Fruit fly (Drosophila melanogaster) whole organism, prepupa: ENCODE measurements around the gene CycB3.

Source experiments
- Blimp-1 ChIP-seq: fragments of 200-800 bp; sonication (Bioruptor generic); optimal IDR thresholded peaks from 3 replicates; lab custom pipeline; 2017; ENCODE audit warnings: missing biosample characterization, missing genetic modification characterization, mild to moderate bottlenecking, moderate library complexity, missing genetic modification reagents
- CG10631 ChIP-seq: fragments of 200-800 bp; sonication (Bioruptor generic); optimal IDR thresholded peaks from 2 replicates; lab custom pipeline; 2016; ENCODE audit warnings: missing biosample characterization, missing genetic modification characterization
- CG10669 ChIP-seq: fragments of 200-800 bp; sonication (Bioruptor generic); optimal IDR thresholded peaks from 3 replicates; lab custom pipeline; 2018; ENCODE audit warnings: missing biosample characterization, mild to moderate bottlenecking, missing genetic modification characterization, moderate library complexity
- CG11294 ChIP-seq: fragments of 200-800 bp; sonication (Bioruptor generic); IDR thresholded peaks from 2 replicates; pipeline ENCODE4 v1.3.6; 2022; ENCODE audit warnings: missing biosample characterization, missing genetic modification characterization
- CG11762 ChIP-seq: fragments of 200-800 bp; sonication (Bioruptor generic); optimal IDR thresholded peaks from 3 replicates; lab custom pipeline; 2016; ENCODE audit warnings: missing biosample characterization, missing genetic modification characterization; ENCODE audit not compliant: insufficient read depth
- CG11902 ChIP-seq: fragments of 200-800 bp; sonication (Bioruptor generic); optimal IDR thresholded peaks from 3 replicates; lab custom pipeline; 2016; ENCODE audit warnings: missing biosample characterization, missing genetic modification characterization
- CG1621 ChIP-seq: fragments of 200-800 bp; sonication (Bioruptor generic); optimal IDR thresholded peaks from 3 replicates; lab custom pipeline; 2018; ENCODE audit warnings: missing biosample characterization, mild to moderate bottlenecking, missing genetic modification characterization
- CG16779 ChIP-seq: fragments of 200-800 bp; sonication (Bioruptor generic); optimal IDR thresholded peaks from 3 replicates; lab custom pipeline; 2017; ENCODE audit warnings: missing biosample characterization, mild to moderate bottlenecking, missing genetic modification characterization
- CG31627 ChIP-seq: fragments of 200-800 bp; sonication (Bioruptor generic); optimal IDR thresholded peaks from 3 replicates; lab custom pipeline; 2016; ENCODE audit warnings: missing biosample characterization, missing genetic modification characterization
- CG32006 ChIP-seq: fragments of 200-800 bp; sonication (Bioruptor generic); optimal IDR thresholded peaks from 3 replicates; lab custom pipeline; 2017; ENCODE audit warnings: missing biosample characterization, mild to moderate bottlenecking, missing genetic modification characterization
- CG34406 ChIP-seq: fragments of 200-800 bp; sonication (Bioruptor generic); optimal IDR thresholded peaks from 3 replicates; lab custom pipeline; 2016; ENCODE audit warnings: missing biosample characterization, missing genetic modification characterization
- CG3919 ChIP-seq: fragments of 200-800 bp; sonication (Bioruptor generic); optimal IDR thresholded peaks from 3 replicates; lab custom pipeline; 2016; ENCODE audit warnings: missing biosample characterization, missing genetic modification characterization
- CG4318 ChIP-seq: fragments of 200-800 bp; sonication (Bioruptor generic); optimal IDR thresholded peaks from 3 replicates; lab custom pipeline; 2017; ENCODE audit warnings: missing biosample characterization, mild to moderate bottlenecking, missing genetic modification characterization
- CG6163 ChIP-seq: fragments of 200-800 bp; sonication (Bioruptor generic); IDR thresholded peaks from 3 replicates; pipeline ENCODE4 v1.3.6; 2022; ENCODE audit warnings: missing biosample characterization, missing genetic modification characterization
- CG6792 ChIP-seq: fragments of 200-800 bp; sonication (Bioruptor generic); optimal IDR thresholded peaks from 3 replicates; lab custom pipeline; 2016; ENCODE audit warnings: missing biosample characterization, missing genetic modification characterization
- CG6808 ChIP-seq: fragments of 200-800 bp; sonication (Bioruptor generic); optimal IDR thresholded peaks from 3 replicates; lab custom pipeline; 2017; ENCODE audit warnings: missing biosample characterization, missing genetic modification characterization, mild to moderate bottlenecking, moderate library complexity, missing genetic modification reagents
- CG7368 ChIP-seq: fragments of 200-800 bp; sonication (Bioruptor generic); optimal IDR thresholded peaks from 3 replicates; lab custom pipeline; 2016; ENCODE audit warnings: missing biosample characterization, missing genetic modification characterization
- CG8119 ChIP-seq: fragments of 200-800 bp; sonication (Bioruptor generic); IDR thresholded peaks from 3 replicates; pipeline ENCODE4 v1.3.6; 2022; ENCODE audit warnings: missing biosample characterization, missing genetic modification characterization
- CG8319 ChIP-seq: fragments of 200-800 bp; sonication (Bioruptor generic); optimal IDR thresholded peaks from 3 replicates; lab custom pipeline; 2016; ENCODE audit warnings: missing biosample characterization, missing genetic modification characterization
- CG9139 ChIP-seq: fragments of 200-800 bp; sonication (Bioruptor generic); optimal IDR thresholded peaks from 3 replicates; lab custom pipeline; 2017; ENCODE audit warnings: missing biosample characterization, mild to moderate bottlenecking, missing genetic modification characterization
- Eip75B ChIP-seq: fragments of 200-800 bp; sonication (Bioruptor generic); optimal IDR thresholded peaks from 3 replicates; lab custom pipeline; 2016; ENCODE audit warnings: missing biosample characterization, missing genetic modification characterization
- Eip78C ChIP-seq: fragments of 200-800 bp; sonication (Bioruptor generic); peaks from one replicate; lab custom pipeline; 2016; ENCODE audit warnings: missing biosample characterization, missing genetic modification characterization
- Eip93F ChIP-seq: fragments of 200-800 bp; sonication (Bioruptor generic); optimal IDR thresholded peaks from 2 replicates; lab custom pipeline; 2016; ENCODE audit warnings: missing biosample characterization, mild to moderate bottlenecking, missing genetic modification characterization
- Ets21C ChIP-seq: fragments of 200-800 bp; sonication (Bioruptor generic); optimal IDR thresholded peaks from 3 replicates; lab custom pipeline; 2016; ENCODE audit warnings: missing biosample characterization, missing genetic modification characterization
- Ets96B ChIP-seq: fragments of 200-800 bp; optimal IDR thresholded peaks from 2 replicates; lab custom pipeline; 2019; ENCODE audit warnings: missing biosample characterization, mild to moderate bottlenecking, missing genetic modification characterization, moderate library complexity
- Gug ChIP-seq: fragments of 200-800 bp; sonication (Bioruptor generic); IDR thresholded peaks from 2 replicates; pipeline ENCODE4 v1.3.6; 2022; ENCODE audit warnings: missing biosample characterization, missing genetic modification characterization
- Hr38 ChIP-seq: sonication (Bioruptor generic); optimal IDR thresholded peaks from 2 replicates; lab custom pipeline; 2016; ENCODE audit warnings: missing biosample characterization, missing genetic modification characterization
- Hr39 ChIP-seq: fragments of 200-800 bp; sonication (Bioruptor generic); optimal IDR thresholded peaks from 2 replicates; lab custom pipeline; 2016; ENCODE audit warnings: missing biosample characterization, missing genetic modification characterization
- Hr4 ChIP-seq: fragments of 200-800 bp; sonication (Bioruptor generic); optimal IDR thresholded peaks from 3 replicates; lab custom pipeline; 2016; ENCODE audit warnings: missing biosample characterization, missing genetic modification characterization
- Lpt ChIP-seq: fragments of 200-800 bp; sonication (Bioruptor generic); optimal IDR thresholded peaks from 3 replicates; lab custom pipeline; 2016; ENCODE audit warnings: missing biosample characterization, missing genetic modification characterization
- Met ChIP-seq: fragments of 200-800 bp; sonication (Bioruptor generic); optimal IDR thresholded peaks from 3 replicates; lab custom pipeline; 2016; ENCODE audit warnings: missing biosample characterization, missing genetic modification characterization
- OdsH ChIP-seq: fragments of 200-800 bp; sonication (Bioruptor generic); optimal IDR thresholded peaks from 3 replicates; lab custom pipeline; 2016; ENCODE audit warnings: missing biosample characterization, missing genetic modification characterization
- Smox ChIP-seq: fragments of 200-800 bp; sonication (Bioruptor generic); optimal IDR thresholded peaks from 3 replicates; lab custom pipeline; 2016; ENCODE audit warnings: missing biosample characterization, missing genetic modification characterization
- Sox102F ChIP-seq: fragments of 200-800 bp; sonication (Bioruptor generic); optimal IDR thresholded peaks from 2 replicates; lab custom pipeline; 2016; ENCODE audit warnings: missing biosample characterization, mild to moderate bottlenecking, missing genetic modification characterization
- Sox14 ChIP-seq: fragments of 200-800 bp; sonication (Bioruptor generic); optimal IDR thresholded peaks from 3 replicates; lab custom pipeline; 2016; ENCODE audit warnings: missing biosample characterization, missing genetic modification characterization
- Sox15 ChIP-seq: fragments of 200-800 bp; sonication (Bioruptor generic); optimal IDR thresholded peaks from 3 replicates; lab custom pipeline; 2016; ENCODE audit warnings: missing biosample characterization, missing genetic modification characterization
- achi ChIP-seq: fragments of 200-800 bp; sonication (Bioruptor generic); optimal IDR thresholded peaks from 3 replicates; lab custom pipeline; 2016; ENCODE audit warnings: missing biosample characterization, missing genetic modification characterization
- cyc ChIP-seq: fragments of 200-800 bp; sonication (Bioruptor generic); optimal IDR thresholded peaks from 3 replicates; lab custom pipeline; 2016; ENCODE audit warnings: missing biosample characterization, missing genetic modification characterization
- dac ChIP-seq: fragments of 200-800 bp; sonication (Bioruptor generic); optimal IDR thresholded peaks from 2 replicates; lab custom pipeline; 2017; ENCODE audit warnings: missing biosample characterization, mild to moderate bottlenecking, missing genetic modification characterization
- dsx ChIP-seq: fragments of 200-800 bp; optimal IDR thresholded peaks from 3 replicates; lab custom pipeline; 2019; ENCODE audit warnings: missing biosample characterization, mild to moderate bottlenecking, missing genetic modification characterization, moderate library complexity; ENCODE audit not compliant: poor library complexity, severe bottlenecking
- eg ChIP-seq: fragments of 200-800 bp; sonication (Bioruptor generic); IDR thresholded peaks from 3 replicates; pipeline ENCODE4 v1.3.6; 2022; ENCODE audit warnings: missing biosample characterization, missing genetic modification characterization
- esn ChIP-seq: fragments of 200-800 bp; sonication (Bioruptor generic); optimal IDR thresholded peaks from 2 replicates; lab custom pipeline; 2016; ENCODE audit warnings: missing biosample characterization, mild to moderate bottlenecking, missing genetic modification characterization, moderate library complexity
- fd85E ChIP-seq: fragments of 200-800 bp; sonication (Bioruptor generic); optimal IDR thresholded peaks from 3 replicates; lab custom pipeline; 2016; ENCODE audit warnings: missing biosample characterization, missing genetic modification characterization
- fkh ChIP-seq: fragments of 200-800 bp; sonication (Bioruptor generic); optimal IDR thresholded peaks from 3 replicates; lab custom pipeline; 2017; ENCODE audit warnings: missing biosample characterization, mild to moderate bottlenecking, missing genetic modification characterization, moderate library complexity
- net ChIP-seq: fragments of 200-800 bp; sonication (Bioruptor generic); optimal IDR thresholded peaks from 3 replicates; lab custom pipeline; 2016; ENCODE audit warnings: missing biosample characterization, missing genetic modification characterization
- salr ChIP-seq, 2 experiments: fragments of 200-800 bp; sonication (Bioruptor generic); optimal IDR thresholded peaks; 3 replicates each; lab custom pipeline; 2016 to 2018; ENCODE audit warnings: missing biosample characterization in 2 of 2, missing genetic modification characterization in 2 of 2, mild to moderate bottlenecking in 1 of 2
- spab ChIP-seq: fragments of 200-800 bp; sonication (Bioruptor generic); optimal IDR thresholded peaks from 2 replicates; lab custom pipeline; 2017; ENCODE audit warnings: missing biosample characterization, mild to moderate bottlenecking, missing genetic modification characterization, missing genetic modification reagents
- ss ChIP-seq, 2 experiments: fragments of 200-800 bp; sonication (Bioruptor generic); optimal IDR thresholded peaks; 2 replicates in 1 of 2; 3 replicates in 1 of 2; lab custom pipeline; 2017 to 2018; ENCODE audit warnings: mild to moderate bottlenecking in 2 of 2, missing biosample characterization in 2 of 2, missing genetic modification characterization in 2 of 2, moderate library complexity in 1 of 2
- svp ChIP-seq: fragments of 200-800 bp; sonication (Bioruptor generic); peaks from one replicate; lab custom pipeline; 2016; ENCODE audit warnings: missing biosample characterization, missing genetic modification characterization
- topi ChIP-seq: fragments of 200-800 bp; sonication (Bioruptor generic); optimal IDR thresholded peaks from 3 replicates; lab custom pipeline; 2016; ENCODE audit warnings: missing biosample characterization, missing genetic modification characterization
- vri ChIP-seq: fragments of 200-800 bp; sonication (Bioruptor generic); optimal IDR thresholded peaks from 3 replicates; lab custom pipeline; 2016; ENCODE audit warnings: missing biosample characterization, mild to moderate bottlenecking, missing genetic modification characterization

The CycB3 gene

DNA sequence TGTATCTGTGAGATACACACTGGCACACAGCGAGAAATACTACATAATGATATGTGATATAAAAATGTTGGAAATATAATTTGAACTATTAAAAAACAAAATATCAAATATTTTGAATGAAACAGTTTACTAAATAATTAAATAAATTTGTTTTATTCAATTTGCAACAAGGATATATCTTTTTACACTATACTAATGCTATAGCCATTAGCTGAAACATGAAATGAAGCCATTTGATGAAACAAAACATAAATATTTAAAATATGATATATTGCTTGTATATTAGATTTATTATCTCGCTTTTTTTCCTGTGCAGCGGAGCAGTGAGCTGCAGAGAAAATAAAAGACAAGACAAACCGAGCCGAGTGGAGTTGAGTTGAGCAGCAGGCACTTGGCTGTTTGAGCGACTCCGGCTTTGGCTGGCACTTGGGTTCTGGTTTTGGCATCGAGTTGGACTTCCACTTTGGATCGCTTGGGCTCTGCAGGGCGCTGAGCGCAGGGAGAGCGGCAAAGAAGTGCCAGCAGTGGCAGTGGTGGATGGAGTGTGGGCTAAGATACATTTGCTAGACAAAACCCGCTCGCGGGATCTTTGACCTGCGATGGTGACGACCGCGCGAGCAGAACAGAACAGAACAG lies 22.8 kb upstream of the CycB3 start:
- TF ChIP-seq CG11762 (GFP tag; lab: Kevin White, UChicago) (peak; percentile 80), esn (GFP tag; lab: Kevin White, UChicago) (peak; percentile 88), net (peak; percentile 88), CG11902 (GFP tag; lab: Kevin White, UChicago) (peak; percentile 59), Gug (GFP tag; lab: Robert Waterston, UW) (peak; percentile 76), CG6808 (peak; percentile 91), CG1621 (tag; lab: Kevin White, UChicago) (peak; percentile 45), dac (GFP tag; lab: Kevin White, UChicago) (peak; percentile 62), Hr39 (GFP tag; lab: Kevin White, UChicago) (peak; percentile 22), CG10631 (GFP tag; lab: Kevin White, UChicago) (peak; percentile 88), CG7368 (GFP tag; lab: Kevin White, UChicago) (peak; percentile 78), fd85E (GFP tag; lab: Kevin White, UChicago) (peak; percentile 27), topi (GFP tag; lab: Kevin White, UChicago) (peak; percentile 72), CG34406 (peak; percentile 82), Eip78C (GFP tag; lab: Kevin White, UChicago) (peak; percentile 95), fkh (GFP tag; lab: Kevin White, UChicago) (peak; percentile 64), Ets96B (peak; percentile 93), CG16779 (tag; lab: Kevin White, UChicago) (peak; percentile 81), salr (GFP tag; optimal IDR thresholded peaks at IDR 0.05; lab: Kevin White, UChicago) (peak; percentile 7 to 86), CG3919 (GFP tag; lab: Kevin White, UChicago) (peak; percentile 86), Hr4 (GFP tag; lab: Kevin White, UChicago) (peak; percentile 66), CG8319 (peak; percentile 52), CG8119 (GFP tag; lab: Robert Waterston, UW) (peak; percentile 95), CG31627 (GFP tag; lab: Kevin White, UChicago) (peak; percentile 33), Lpt (peak; percentile 94), CG9139 (GFP tag; lab: Kevin White, UChicago) (peak; percentile 74), Smox (GFP tag; lab: Kevin White, UChicago) (peak; percentile 77), cyc (GFP tag; lab: Kevin White, UChicago) (peak; percentile 74), eg (GFP tag; lab: Robert Waterston, UW) (peak; percentile 84), Eip75B (GFP tag; lab: Kevin White, UChicago) (peak; percentile 53), CG6792 (GFP tag; lab: Kevin White, UChicago) (peak; percentile 80), svp (GFP tag; lab: Kevin White, UChicago) (peak; percentile 87), Met (GFP tag; lab: Kevin White, UChicago) (peak; percentile 83), dsx (GFP tag; lab: Kevin White, UChicago) (peak; percentile 91), Ets21C (GFP tag; lab: Kevin White, UChicago) (peak; percentile 19), Eip93F (GFP tag; lab: Kevin White, UChicago) (no peak), CG32006 (GFP tag; lab: Kevin White, UChicago) (peak; percentile 90), vri (peak; percentile 42), spab (GFP tag; lab: Kevin White, UChicago) (peak; percentile 91), Blimp-1 (GFP tag; lab: Kevin White, UChicago) (peak; percentile 69), ss (GFP tag; optimal IDR thresholded peaks at IDR 0.05; lab: Kevin White, UChicago) (peak; percentile 84 to 86), CG11294 (GFP tag; lab: Robert Waterston, UW) (peak; percentile 70; the same call in 1 of the 2 replicates), Sox14 (GFP tag; lab: Kevin White, UChicago) (peak; percentile 33), CG4318 (GFP tag; lab: Kevin White, UChicago) (peak; percentile 74), Hr38 (GFP tag; lab: Kevin White, UChicago) (no peak), CG6163 (GFP tag; lab: Robert Waterston, UW) (peak; percentile 81; the same call in 2 of the 3 replicates), OdsH (GFP tag; lab: Kevin White, UChicago) (peak; percentile 86), Sox102F (GFP tag; lab: Kevin White, UChicago) (peak; percentile 63), Sox15 (peak; percentile 39), achi (GFP tag; lab: Kevin White, UChicago) (peak; percentile 90), CG10669 (GFP tag; lab: Kevin White, UChicago) (peak; percentile 81)
